Worm (Caenorhabditis elegans): Measurements from ENCODE around the gene pdcd-2.

- TF ChIP-seq W03F9.2 (tag; optimal IDR thresholded peaks at IDR 0.05), result no peak
- no peak for TF ChIP-seq him-1 (tag; optimal IDR thresholded peaks at IDR 0.05)
- no peak for TF ChIP-seq dao-5 (tag; optimal IDR thresholded peaks at IDR 0.05)
Observed at ce11 chrIII:4381343-4381742, 36.5 kb downstream of the pdcd-2 start, which contains the start of gene pals-27.
